Worm (Caenorhabditis elegans): ENCODE results near the gene ZC373.2.

DNA sequence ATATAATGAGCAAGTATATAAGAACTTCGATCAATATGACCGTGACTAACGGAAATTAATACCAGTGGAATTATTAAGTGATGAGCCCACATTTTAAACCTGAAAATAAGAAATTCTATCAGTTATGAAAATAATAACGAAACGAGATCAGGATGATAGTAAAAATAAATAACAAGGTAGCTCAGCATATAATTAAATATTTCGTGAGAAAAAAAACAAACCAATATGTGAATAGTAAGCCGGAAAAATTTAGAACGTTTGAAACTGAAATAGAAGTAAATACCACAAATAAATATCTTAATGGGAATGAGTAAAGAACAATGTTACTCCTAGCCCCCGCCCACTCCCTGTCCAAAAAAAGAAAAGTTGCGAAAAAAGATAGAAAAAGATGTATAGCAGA lies 49.6 kb downstream of the ZC373.2 start, which contains the start of gene F19C6.3:
- no peak for TF ChIP-seq snpc-4 (tag; optimal IDR thresholded peaks at IDR 0.05)
- TF ChIP-seq ama-1 (optimal IDR thresholded peaks at IDR 0.05) = no peak
- TF ChIP-seq mml-1 (tag; optimal IDR thresholded peaks at IDR 0.05) = no peak
- no peak for TF ChIP-seq nhr-237 (tag; optimal IDR thresholded peaks at IDR 0.05)
- no peak for TF ChIP-seq lin-15B (tag; optimal IDR thresholded peaks at IDR 0.05)
- no peak for TF ChIP-seq ztf-4 (tag; optimal IDR thresholded peaks at IDR 0.05)

Data from whole organism, L3 larva.